Worm (Caenorhabditis elegans): ENCODE measurements around the gene B0034.5.

Gene B0034.5

ce11 chrII:5945818-5946217 lies 29.0 kb downstream of the B0034.5 start:
- TF ChIP-seq ama-1 (optimal IDR thresholded peaks at IDR 0.05) (no peak), nhr-129 (tag; optimal IDR thresholded peaks at IDR 0.05) (no peak), lin-39 (tag; optimal IDR thresholded peaks at IDR 0.05) (no peak), elt-1 (tag; optimal IDR thresholded peaks at IDR 0.05) (no peak), zag-1 (tag; optimal IDR thresholded peaks at IDR 0.05) (no peak), gmeb-1 (tag; optimal IDR thresholded peaks at IDR 0.05) (no peak), snpc-4 (tag; optimal IDR thresholded peaks at IDR 0.05) (no peak), crh-2 (tag; optimal IDR thresholded peaks at IDR 0.05) (no peak), ceh-16 (tag; optimal IDR thresholded peaks at IDR 0.05) (no peak)

DNA sequence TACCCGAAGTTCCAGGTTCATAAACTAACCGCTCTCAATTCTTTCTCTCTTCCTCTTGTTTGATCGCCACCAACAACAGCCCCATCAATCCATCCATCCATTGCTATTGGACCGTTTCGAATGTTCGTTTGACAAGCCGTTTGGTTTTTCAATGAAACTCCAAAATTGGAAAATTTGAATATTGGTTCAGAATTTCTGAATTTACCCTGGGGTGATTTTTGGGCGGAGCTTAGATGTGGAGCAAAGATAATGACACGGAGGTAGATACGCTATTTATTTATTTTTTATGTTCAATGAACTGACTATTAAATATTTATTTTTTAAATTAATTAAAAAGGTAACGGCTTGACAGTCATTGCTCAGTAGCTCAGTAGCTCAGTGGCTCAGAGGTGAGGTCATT lies 30.5 kb downstream of the B0034.5 start, which contains the start of gene B0034.2:
B0034.2 (minus strand) TSS at position 101 of the 400 bp plus-strand sequence.
- TF ChIP-seq sem-4 (tag; optimal IDR thresholded peaks at IDR 0.05) (no peak), ztf-11 (tag; optimal IDR thresholded peaks at IDR 0.05) (no peak), unc-39 (tag; optimal IDR thresholded peaks at IDR 0.05) (no peak), skn-1 (tag; optimal IDR thresholded peaks at IDR 0.05) (no peak), ztf-1 (GFP tag; conservative IDR thresholded peaks at IDR 0.05) (no peak), lin-11 (tag; optimal IDR thresholded peaks at IDR 0.05) (no peak), nhr-12 (tag; optimal IDR thresholded peaks at IDR 0.05) (no peak), ama-1 (optimal IDR thresholded peaks at IDR 0.05) (no peak), unc-55 (GFP tag; optimal IDR thresholded peaks at IDR 0.05) (no peak)

- TF ChIP-seq fos-1 (tag; optimal IDR thresholded peaks at IDR 0.05) (peak; percentile 23), nhr-77 (tag; optimal IDR thresholded peaks at IDR 0.05) (no peak), nhr-237 (tag; optimal IDR thresholded peaks at IDR 0.05) (no peak), nhr-6 (tag; optimal IDR thresholded peaks at IDR 0.05) (no peak), elt-3 (tag; optimal IDR thresholded peaks at IDR 0.05) (no peak), lsy-2 (tag; optimal IDR thresholded peaks at IDR 0.05) (peak in 1 of 2 experiments; percentile 61), nhr-129 (tag; optimal IDR thresholded peaks at IDR 0.05) (peak; percentile 43), ztf-11 (tag; optimal IDR thresholded peaks at IDR 0.05) (no peak), unc-55 (GFP tag; optimal IDR thresholded peaks at IDR 0.05) (peak; percentile 40), C34F6.9 (tag; optimal IDR thresholded peaks at IDR 0.05) (peak; percentile 75), nhr-12 (tag; optimal IDR thresholded peaks at IDR 0.05) (no peak), F13H6.1 (tag; optimal IDR thresholded peaks at IDR 0.05) (no peak)
These were observed 32.2 kb downstream of the B0034.5 start, which contains the start of gene F28B12.1 for ce11 chrII:5942593-5942992. Gene F28B12.1 (plus strand): TSS chrII:5942927.

ce11 chrII:5940815-5941214 lies 34.0 kb downstream of the B0034.5 start, which contains the start of gene F28B12.6:
Gene F28B12.6 (plus strand): TSS chrII:5940863.
- TF ChIP-seq lsy-2 (tag; optimal IDR thresholded peaks at IDR 0.05) (no peak), sma-3 (GFP tag; optimal IDR thresholded peaks at IDR 0.05) (peak; percentile 10), unc-55 (GFP tag; optimal IDR thresholded peaks at IDR 0.05) (no peak)

DNA sequence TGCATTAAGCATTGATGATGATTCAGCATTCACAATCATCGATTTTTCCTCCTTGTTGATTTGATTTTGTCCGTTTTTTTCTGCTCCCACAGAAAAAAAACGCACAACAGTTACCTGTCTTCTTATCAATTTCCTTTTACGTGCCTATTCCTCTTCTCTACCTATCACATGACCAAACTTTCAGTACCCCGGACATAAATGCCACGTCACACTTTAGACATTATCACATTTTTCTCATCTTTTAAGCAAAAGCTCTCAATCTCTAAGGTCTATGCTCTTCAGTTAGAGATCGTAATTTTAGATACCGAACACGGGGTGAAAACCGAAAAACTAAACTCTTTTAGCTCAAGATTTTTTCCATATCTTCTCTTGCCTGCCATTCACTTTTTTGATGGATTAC lies 38.8 kb downstream of the B0034.5 start:
- peak; percentile 48 for TF ChIP-seq gmeb-1 (tag; optimal IDR thresholded peaks at IDR 0.05)
- TF ChIP-seq nhr-21 (tag; optimal IDR thresholded peaks at IDR 0.05): no peak
- no peak for TF ChIP-seq ama-1 (optimal IDR thresholded peaks at IDR 0.05)
- TF ChIP-seq skn-1 (tag; optimal IDR thresholded peaks at IDR 0.05): no peak
- no peak for TF ChIP-seq nhr-77 (tag; optimal IDR thresholded peaks at IDR 0.05)
- no peak for TF ChIP-seq ceh-82 (tag; optimal IDR thresholded peaks at IDR 0.05)
- peak; percentile 20 for TF ChIP-seq sma-3 (GFP tag; optimal IDR thresholded peaks at IDR 0.05)
- TF ChIP-seq alr-1 (tag; optimal IDR thresholded peaks at IDR 0.05): no peak
- TF ChIP-seq peb-1 (tag; optimal IDR thresholded peaks at IDR 0.05): no peak
- TF ChIP-seq lin-11 (tag; optimal IDR thresholded peaks at IDR 0.05): no peak
- no peak for TF ChIP-seq mab-5 (tag; optimal IDR thresholded peaks at IDR 0.05)
- TF ChIP-seq sem-4 (tag; optimal IDR thresholded peaks at IDR 0.05): no peak
- TF ChIP-seq Y55F3AM.14 (GFP tag; optimal IDR thresholded peaks at IDR 0.05): no peak
- TF ChIP-seq elt-1 (tag; optimal IDR thresholded peaks at IDR 0.05): no peak
- TF ChIP-seq elt-3 (tag; optimal IDR thresholded peaks at IDR 0.05): no peak
- TF ChIP-seq ztf-11 (tag; optimal IDR thresholded peaks at IDR 0.05): no peak
- peak; percentile 69 for TF ChIP-seq fos-1 (tag; optimal IDR thresholded peaks at IDR 0.05)
- no peak for TF ChIP-seq nhr-25 (tag; optimal IDR thresholded peaks at IDR 0.05)
- TF ChIP-seq unc-62 (GFP tag; optimal IDR thresholded peaks at IDR 0.05): no peak
- TF ChIP-seq lsy-2 (tag; optimal IDR thresholded peaks at IDR 0.05): no peak
- no peak for TF ChIP-seq ceh-16 (tag; optimal IDR thresholded peaks at IDR 0.05)
- TF ChIP-seq nhr-129 (tag; optimal IDR thresholded peaks at IDR 0.05): no peak
- no peak for TF ChIP-seq nhr-237 (tag; optimal IDR thresholded peaks at IDR 0.05)
- peak; percentile 97 for TF ChIP-seq crh-2 (tag; optimal IDR thresholded peaks at IDR 0.05)
- peak; percentile 61 for TF ChIP-seq sma-9 (GFP tag; optimal IDR thresholded peaks at IDR 0.05)
- TF ChIP-seq sma-9 (tag; optimal IDR thresholded peaks at IDR 0.05): no peak
- TF ChIP-seq ztf-1 (GFP tag; conservative IDR thresholded peaks at IDR 0.05): no peak
- no peak for TF ChIP-seq aly-2 (tag; optimal IDR thresholded peaks at IDR 0.05)
- TF ChIP-seq nhr-6 (tag; optimal IDR thresholded peaks at IDR 0.05): no peak
- TF ChIP-seq nhr-12 (tag; optimal IDR thresholded peaks at IDR 0.05): no peak
- no peak for TF ChIP-seq mdl-1 (tag; optimal IDR thresholded peaks at IDR 0.05)
- no peak for TF ChIP-seq ztf-4 (tag; optimal IDR thresholded peaks at IDR 0.05)
- TF ChIP-seq ZK546.5 (tag; optimal IDR thresholded peaks at IDR 0.05): no peak
- TF ChIP-seq snpc-4 (tag; optimal IDR thresholded peaks at IDR 0.05): no peak
- no peak for TF ChIP-seq unc-55 (GFP tag; optimal IDR thresholded peaks at IDR 0.05)
- TF ChIP-seq egl-27 (tag; optimal IDR thresholded peaks at IDR 0.05): no peak
- no peak for TF ChIP-seq lin-13 (GFP tag; optimal IDR thresholded peaks at IDR 0.05)

Data from whole organism, L2 larva.